Worm (Caenorhabditis elegans): Measurements from ENCODE around the gene pnn-1.
"Not testable (repeated sequence)": the region's sequence is repeated elsewhere in the genome, so short reads cannot be mapped to it uniquely, and the experiment has no call there.

Gene pnn-1

DNA sequence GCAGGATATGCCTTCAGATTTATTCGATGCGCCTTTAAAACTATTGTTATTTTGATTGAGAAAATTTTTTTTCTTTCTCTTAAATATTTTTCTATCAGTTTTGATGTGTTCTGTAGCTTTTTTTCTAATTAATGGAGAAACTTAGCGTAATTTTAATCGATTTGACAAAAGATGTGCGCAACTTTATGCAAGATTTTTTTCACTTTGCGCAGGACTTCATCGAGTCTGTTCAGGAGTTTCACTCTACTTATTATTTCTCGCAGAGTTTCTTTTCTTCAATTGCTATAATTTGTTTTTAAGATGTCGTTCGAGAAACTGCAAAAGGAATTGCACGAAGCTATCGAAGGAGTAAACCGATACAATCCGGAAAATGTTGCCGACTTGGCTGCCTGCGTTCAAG lies 17.2 kb upstream of the pnn-1 start, which contains the start of gene eif-3.K:
Gene eif-3.K (plus strand): TSS at position 301 of the 400 bp plus-strand sequence.
- TF ChIP-seq unc-62 (GFP tag; optimal IDR thresholded peaks at IDR 0.05) = no peak

DNA sequence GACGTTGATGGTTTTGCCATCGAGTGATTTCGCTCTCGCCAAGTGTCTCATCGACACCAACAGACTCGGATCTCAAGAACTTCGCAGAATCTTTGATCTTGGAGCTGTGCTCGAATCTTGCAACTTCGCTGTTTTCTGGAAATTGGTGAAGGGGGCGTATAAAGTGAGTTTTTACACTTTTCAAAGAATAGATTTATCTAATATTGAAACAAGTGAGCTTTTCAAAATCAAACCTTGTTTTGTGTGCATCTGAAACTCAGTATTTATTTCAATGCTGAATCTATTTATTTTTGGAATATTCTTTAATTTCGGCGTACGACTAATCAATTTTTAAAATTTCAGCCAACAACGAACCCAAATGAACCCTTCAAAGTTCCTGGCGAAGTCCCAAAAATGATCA lies 16.6 kb upstream of the pnn-1 start:
- no peak for TF ChIP-seq unc-62 (GFP tag; optimal IDR thresholded peaks at IDR 0.05)

DNA sequence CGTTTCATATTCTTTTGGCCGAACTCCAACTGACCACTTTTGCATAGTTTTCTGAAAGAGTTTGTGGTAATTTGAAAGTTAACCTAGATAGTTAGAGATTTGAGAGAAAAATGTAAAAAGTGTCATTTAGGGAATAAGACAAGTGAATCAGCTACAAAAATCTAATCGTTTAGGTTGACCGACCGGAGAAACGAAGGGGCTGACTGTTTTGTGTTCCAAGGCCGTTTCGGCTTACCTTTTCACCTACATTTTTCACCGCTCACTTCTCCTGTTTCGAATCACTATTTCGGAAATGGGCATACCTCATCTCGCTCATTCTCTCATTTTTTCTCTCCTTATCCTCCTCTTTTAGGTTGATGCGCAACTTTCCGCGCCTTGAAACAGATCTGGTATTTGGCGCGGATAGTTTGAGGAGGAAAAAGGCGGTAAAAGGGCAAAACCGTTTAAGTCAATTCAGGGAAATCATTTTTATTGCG lies 9.8 kb upstream of the pnn-1 start, which contains the start of gene mpst-7:
Gene mpst-7 (minus strand): TSS at position 51 of the 476 bp plus-strand sequence.
- TF ChIP-seq unc-62 (GFP tag; optimal IDR thresholded peaks at IDR 0.05) = no peak

DNA sequence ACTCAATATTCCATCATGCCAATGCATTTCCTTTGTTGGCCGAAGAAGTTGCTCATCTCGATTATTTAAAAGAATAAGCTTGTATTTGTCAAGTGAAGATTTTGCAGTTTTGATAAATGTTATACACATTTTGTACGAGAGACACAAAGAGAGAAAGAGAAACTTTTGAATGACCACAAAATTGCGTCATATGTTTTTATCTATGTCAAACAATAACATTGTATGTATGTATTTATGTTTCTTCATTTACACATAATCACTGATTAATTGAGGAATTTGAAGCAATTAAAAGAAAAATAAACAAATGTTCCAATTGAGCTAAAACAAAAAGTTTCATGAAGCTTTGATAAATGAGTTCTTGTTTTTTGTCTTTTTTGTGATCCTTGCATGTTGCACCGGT lies 7.7 kb upstream of the pnn-1 start, which contains the start of gene hrg-9:
Gene hrg-9 (minus strand): TSS at position 152 of the 400 bp plus-strand sequence.
- TF ChIP-seq unc-62 (GFP tag; optimal IDR thresholded peaks at IDR 0.05) = no peak

DNA sequence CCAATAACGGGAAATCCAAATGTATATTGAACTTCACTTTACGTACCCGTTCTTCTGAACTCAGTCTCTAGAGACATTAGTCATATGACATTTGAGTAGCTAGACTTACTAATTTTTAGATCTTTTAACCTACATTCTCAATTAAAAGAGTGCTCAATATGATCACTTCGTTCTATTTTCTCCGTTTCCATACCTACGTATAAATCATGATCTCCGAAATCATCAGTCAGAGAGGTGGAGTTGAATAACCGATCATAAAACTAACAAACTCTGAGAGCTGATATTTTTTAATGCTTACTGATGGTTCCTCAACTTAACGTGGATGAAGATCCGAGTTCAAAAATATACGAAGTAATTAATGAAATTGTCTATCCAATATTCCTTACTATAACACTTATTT lies 6.8 kb upstream of the pnn-1 start, which contains the start of gene srd-35:
Gene srd-35 (plus strand): TSS at position 301 of the 400 bp plus-strand sequence.
- no peak for TF ChIP-seq unc-62 (GFP tag; optimal IDR thresholded peaks at IDR 0.05)

DNA sequence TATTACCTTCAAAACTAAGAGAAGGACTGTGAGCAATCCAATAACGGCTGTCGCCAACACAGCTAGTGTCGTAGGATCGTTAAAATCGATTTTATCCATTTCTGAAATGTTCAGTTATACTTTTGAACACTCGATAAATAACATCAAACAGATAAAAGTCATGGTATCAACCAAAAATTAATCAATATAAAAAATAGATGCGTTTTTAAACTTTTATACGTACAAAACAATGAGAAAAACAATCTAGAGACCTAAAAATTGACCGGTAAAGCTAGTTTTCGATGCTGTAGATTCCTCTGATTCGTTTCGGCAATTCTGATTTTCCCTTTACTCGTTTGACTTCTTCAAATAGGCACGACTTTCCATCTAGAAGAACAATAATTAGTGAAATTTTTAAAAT lies 3.8 kb upstream of the pnn-1 start, which contains the start of gene R186.3:
Gene R186.3 (minus strand): TSS at position 101 of the 400 bp plus-strand sequence.
- no peak for TF ChIP-seq unc-62 (GFP tag; optimal IDR thresholded peaks at IDR 0.05)

DNA sequence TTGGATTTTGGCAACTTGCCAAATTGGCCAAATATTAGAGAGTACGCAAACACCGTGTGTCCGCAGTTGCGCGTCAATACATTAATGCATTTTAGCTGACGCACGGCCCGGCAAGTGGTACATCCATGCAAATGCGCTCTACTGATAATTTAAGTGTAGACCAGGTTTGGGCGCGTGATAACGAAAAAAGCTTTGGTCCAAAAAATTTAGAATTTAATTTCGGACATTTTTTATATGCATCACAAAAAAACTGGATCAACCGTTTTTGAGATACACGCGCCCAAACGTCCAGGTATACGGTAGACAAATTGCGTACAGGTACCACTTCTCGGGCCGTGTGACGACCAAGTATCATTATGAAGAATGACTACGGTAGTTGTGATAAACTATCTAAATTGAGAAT lies 3.0 kb upstream of the pnn-1 start, which contains the start of gene R186.8:
Gene R186.8 (minus strand): TSS at position 58 of the 403 bp plus-strand sequence.
- not testable (repeated sequence) for TF ChIP-seq unc-62 (GFP tag; optimal IDR thresholded peaks at IDR 0.05)

DNA sequence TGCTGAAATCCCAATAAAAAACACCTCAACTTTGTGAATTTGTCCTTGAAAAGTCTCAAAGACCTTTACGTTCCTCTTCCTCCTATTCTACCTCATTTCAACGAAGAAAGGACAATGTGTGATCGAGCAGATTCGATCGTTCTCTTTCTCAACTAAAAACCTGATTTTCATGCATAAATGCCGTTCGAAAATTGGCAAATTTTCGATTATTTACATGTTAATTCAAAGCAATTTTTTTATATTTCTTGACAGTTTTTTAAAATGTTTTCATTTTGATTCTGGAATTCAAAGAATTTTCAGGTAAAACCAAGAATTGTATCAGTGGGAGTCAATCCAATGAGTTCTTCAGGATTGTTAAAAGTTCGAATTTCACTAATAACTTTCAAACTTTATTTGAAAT lies 2.4 kb upstream of the pnn-1 start, which contains the start of gene lin-46:
Gene lin-46 (plus strand): TSS at position 301 of the 400 bp plus-strand sequence.
- TF ChIP-seq unc-62 (GFP tag; optimal IDR thresholded peaks at IDR 0.05) = no peak

DNA sequence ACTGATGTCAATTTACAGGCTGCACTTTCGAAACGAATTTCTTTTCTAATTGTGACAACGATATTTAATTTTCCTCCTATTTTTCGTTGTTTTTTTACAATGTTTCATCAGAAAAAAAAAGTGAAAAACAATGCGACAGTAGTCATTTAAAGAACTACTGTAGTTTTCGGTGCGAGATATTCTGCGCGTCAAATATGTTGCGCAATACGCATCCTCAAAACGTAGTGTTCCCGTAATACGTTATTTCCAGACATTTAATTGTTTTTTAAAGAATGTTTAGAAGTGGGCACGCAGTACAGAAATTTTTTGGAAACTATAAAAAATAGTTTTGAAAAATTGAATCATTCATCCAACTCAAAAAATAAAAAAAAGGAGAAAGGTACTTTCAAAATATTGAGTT lies 3.1 kb downstream of the pnn-1 start:
- no peak for TF ChIP-seq unc-62 (GFP tag; optimal IDR thresholded peaks at IDR 0.05)

DNA sequence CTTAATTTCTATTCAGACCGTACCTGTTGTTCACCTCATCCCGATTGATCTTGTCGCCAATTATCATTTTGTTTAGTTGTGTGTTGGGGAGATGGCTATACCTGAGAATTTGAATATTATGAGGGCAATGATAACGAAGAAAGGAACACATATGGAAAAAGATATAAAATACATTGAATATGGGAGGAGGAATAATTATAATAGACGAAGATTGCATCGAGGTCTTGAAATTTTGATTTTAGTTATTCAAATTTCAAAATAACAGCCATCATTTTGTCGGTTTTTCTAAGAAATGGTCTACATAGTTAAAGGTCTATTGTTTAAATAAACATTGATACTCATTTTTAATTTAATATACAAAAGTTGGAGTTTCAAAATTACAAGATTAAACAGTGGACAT lies 16.2 kb downstream of the pnn-1 start, which contains the start of gene shw-3:
Gene shw-3 (minus strand): TSS at position 101 of the 400 bp plus-strand sequence.
- TF ChIP-seq unc-62 (GFP tag; optimal IDR thresholded peaks at IDR 0.05) = no peak

DNA sequence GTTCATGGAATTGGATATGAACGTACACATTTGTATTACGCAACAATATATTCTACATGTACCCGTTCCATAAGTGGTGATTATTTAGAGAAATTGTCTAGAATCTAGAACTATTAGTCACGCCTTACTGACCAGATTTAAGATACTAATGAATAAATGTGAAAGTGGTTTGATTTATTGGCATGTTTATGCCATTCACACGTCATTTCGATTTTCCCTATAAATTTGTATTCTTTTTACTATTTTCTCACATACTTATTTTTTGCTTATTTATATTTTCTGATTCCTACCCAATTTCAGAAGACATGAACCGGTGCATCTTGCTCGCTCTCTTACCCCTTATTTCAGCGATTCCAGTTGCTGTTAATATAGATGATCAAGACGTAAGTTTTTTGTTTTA lies 17.3 kb downstream of the pnn-1 start, which contains the start of gene F15B9.8:
Gene F15B9.8 (plus strand): TSS at position 301 of the 400 bp plus-strand sequence.
- no peak for TF ChIP-seq unc-62 (GFP tag; optimal IDR thresholded peaks at IDR 0.05)

DNA sequence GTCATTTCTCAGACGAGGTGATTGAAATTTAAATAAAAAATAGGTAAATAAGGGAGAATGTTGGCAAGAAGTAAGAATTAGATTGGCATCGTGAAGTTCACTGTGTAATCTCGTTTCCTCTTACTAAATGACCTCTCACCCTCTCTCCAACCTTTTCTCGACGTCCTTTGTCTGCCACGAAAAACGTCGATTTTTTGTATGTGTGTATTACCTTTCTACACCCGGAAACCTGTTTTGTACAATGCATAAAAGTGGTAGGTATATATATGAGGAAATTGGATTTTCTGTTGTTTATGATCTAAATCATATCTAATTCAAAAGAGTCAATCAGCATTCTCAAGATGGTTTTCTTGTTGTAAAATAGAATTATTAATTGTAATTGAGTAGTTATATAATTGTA lies 22.0 kb downstream of the pnn-1 start, which contains the start of the genes F15B9.11 and dsl-7:
Gene F15B9.11 (minus strand): TSS at position 5 of the 400 bp plus-strand sequence.
Gene dsl-7 (plus strand): TSS at position 260 of the 400 bp plus-strand sequence.
- no peak for TF ChIP-seq unc-62 (GFP tag; optimal IDR thresholded peaks at IDR 0.05)

DNA sequence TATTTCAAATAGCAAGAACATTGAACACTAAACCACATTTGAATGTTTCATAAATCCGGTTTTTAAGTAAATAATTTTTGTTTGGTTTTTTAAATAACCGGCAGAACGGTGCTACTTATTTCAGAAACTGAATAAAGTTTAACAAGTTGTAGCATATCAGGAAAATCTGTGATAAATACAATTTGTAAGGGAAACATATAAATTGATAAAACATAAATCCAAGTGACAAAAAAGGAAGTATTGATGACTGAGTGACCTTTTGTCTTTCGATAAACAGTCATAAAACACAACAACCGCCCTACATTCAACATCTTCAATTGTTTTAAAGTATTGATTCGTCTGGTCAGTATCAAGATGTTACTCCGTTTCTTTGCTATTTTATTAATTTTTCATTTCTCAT lies 24.4 kb downstream of the pnn-1 start, which contains the start of gene far-5:
Gene far-5 (plus strand): TSS at position 301 of the 400 bp plus-strand sequence.
- no peak for TF ChIP-seq unc-62 (GFP tag; optimal IDR thresholded peaks at IDR 0.05)

DNA sequence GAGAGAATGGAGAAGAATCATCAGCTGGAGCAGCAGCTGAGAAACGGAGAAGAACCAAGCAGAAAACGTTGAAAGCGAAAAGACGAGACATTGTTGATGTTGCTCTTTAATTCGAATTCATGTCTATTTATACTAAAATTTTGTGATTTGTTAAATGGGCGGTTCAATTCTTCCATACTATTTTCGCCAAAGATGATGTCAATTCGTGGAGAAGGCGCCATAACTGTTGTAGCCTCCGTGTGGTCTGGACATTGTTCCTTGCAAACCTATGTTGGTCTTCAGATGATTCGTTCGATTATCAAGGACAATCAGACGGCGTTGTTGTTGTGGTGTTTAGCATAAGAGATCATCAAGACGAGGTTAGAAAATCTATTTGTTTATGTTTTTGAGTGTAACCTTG lies 26.5 kb downstream of the pnn-1 start, which contains the start of gene far-3:
Gene far-3 (minus strand): TSS at position 101 of the 400 bp plus-strand sequence.
- no peak for TF ChIP-seq unc-62 (GFP tag; optimal IDR thresholded peaks at IDR 0.05)

DNA sequence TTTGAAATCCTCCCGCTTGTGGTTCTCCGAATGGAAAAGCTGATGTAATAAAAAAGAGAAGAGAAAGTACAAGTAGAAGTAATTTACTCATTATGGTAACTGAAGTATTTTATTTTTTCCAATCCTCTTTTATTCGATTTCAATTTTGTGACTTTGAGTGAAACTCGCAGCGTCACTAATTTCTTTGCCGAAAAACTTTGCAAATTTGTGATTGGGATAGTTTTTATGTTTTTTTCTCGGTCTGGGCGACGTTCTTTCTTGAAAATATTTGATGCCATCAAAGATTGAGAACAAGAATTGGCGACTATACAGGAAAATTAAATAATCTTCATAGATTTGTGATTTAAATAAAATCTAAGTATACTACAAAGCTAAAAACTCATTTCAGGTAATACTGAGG lies 28.6 kb downstream of the pnn-1 start, which contains the start of gene far-4:
Gene far-4 (minus strand): TSS at position 101 of the 400 bp plus-strand sequence.
- TF ChIP-seq unc-62 (GFP tag; optimal IDR thresholded peaks at IDR 0.05) = no peak

DNA sequence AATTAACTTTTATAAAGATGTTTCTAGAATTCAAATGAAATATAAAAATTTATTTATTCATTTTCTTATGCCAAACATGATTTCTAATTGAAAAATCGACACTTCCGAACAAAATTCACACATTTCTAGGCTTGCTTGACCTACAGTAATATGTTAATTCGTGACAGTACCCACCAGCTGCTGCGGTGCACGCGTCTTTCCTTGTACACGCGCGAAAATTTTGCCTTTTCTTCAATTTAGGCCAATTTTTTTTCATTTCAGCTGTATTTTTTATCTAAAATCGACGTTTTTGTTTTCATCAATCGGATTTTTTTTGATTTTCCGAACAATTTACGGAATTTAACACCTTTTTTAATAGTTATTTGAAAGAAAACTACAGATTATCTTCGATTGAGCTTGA lies 29.2 kb downstream of the pnn-1 start:
- no peak for TF ChIP-seq unc-62 (GFP tag; optimal IDR thresholded peaks at IDR 0.05)

DNA sequence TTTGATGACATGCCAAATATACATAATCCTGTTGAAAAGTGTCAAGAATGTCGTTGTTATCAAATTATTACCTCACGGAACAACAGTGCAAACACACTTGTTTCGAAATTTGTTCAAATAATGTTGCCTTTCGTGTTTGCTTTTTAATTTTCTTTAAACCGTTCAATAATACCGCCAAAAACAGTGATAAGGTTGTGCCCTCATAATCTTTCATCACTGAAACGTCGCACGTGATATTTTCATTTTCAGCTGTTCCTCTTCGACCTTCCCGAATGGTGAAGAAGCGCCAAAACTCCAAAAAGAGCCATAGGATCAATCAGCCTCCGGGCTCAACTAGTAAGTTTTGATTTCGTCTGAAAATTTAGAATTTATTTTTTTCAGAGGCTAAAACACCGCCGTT lies 31.2 kb downstream of the pnn-1 start, which contains the start of gene inft-2:
Gene inft-2 (plus strand): TSS at position 248 of the 400 bp plus-strand sequence.
- TF ChIP-seq unc-62 (GFP tag; optimal IDR thresholded peaks at IDR 0.05) = no peak

Data from whole organism, dauer.